Fruit fly (Drosophila melanogaster) whole organism, embryonic: ENCODE measurements around the gene mRpL24.

Experiments
- CG10543 ChIP-seq: fragments of 200-800 bp; sonication (Bioruptor generic); optimal IDR thresholded peaks from 3 replicates; lab custom pipeline; 2017; ENCODE audit warnings: missing biosample characterization, mild to moderate bottlenecking, missing genetic modification characterization, moderate library complexity
- CG10979 ChIP-seq: fragments of 200-800 bp; sonication (Bioruptor generic); optimal IDR thresholded peaks from 2 replicates; lab custom pipeline; 2018; ENCODE audit warnings: missing biosample characterization, mild to moderate bottlenecking, missing genetic modification characterization, moderate library complexity
- CG11093 ChIP-seq: fragments of 200-800 bp; sonication (Bioruptor generic); IDR thresholded peaks from 3 replicates; pipeline ENCODE4 v1.3.6; 2022; ENCODE audit warnings: missing biosample characterization, missing genetic modification characterization
- CG11247 ChIP-seq: fragments of 200-800 bp; sonication (Bioruptor generic); IDR thresholded peaks from 2 replicates; pipeline ENCODE4 v1.3.6; 2022; ENCODE audit warnings: missing biosample characterization, missing genetic modification characterization
- CG11504 ChIP-seq: fragments of 200-800 bp; sonication (Bioruptor generic); optimal IDR thresholded peaks from 3 replicates; lab custom pipeline; 2019; ENCODE audit warnings: missing biosample characterization, mild to moderate bottlenecking, missing genetic modification characterization, moderate library complexity
- CG12744 ChIP-seq: fragments of 200-800 bp; sonication (Bioruptor generic); optimal IDR thresholded peaks from 2 replicates; lab custom pipeline; 2016; ENCODE audit warnings: missing biosample characterization, missing genetic modification characterization
- CG12942 ChIP-seq: fragments of 200-800 bp; sonication (Bioruptor generic); optimal IDR thresholded peaks from 3 replicates; lab custom pipeline; 2016; ENCODE audit warnings: missing biosample characterization, missing genetic modification characterization
- CG13424 ChIP-seq: fragments of 200-800 bp; sonication (Bioruptor generic); optimal IDR thresholded peaks from 2 replicates; lab custom pipeline; 2019; ENCODE audit warnings: missing biosample characterization, mild to moderate bottlenecking, missing genetic modification characterization, moderate library complexity
- CG15269 ChIP-seq: fragments of 200-800 bp; sonication (Bioruptor generic); optimal IDR thresholded peaks from 2 replicates; lab custom pipeline; 2018; ENCODE audit warnings: missing biosample characterization, mild to moderate bottlenecking, missing genetic modification characterization, moderate library complexity
- CG1602 ChIP-seq: fragments of 200-800 bp; sonication (Bioruptor generic); optimal IDR thresholded peaks from 3 replicates; lab custom pipeline; 2016; ENCODE audit warnings: missing biosample characterization, missing genetic modification characterization
- CG18764 ChIP-seq: fragments of 200-800 bp; sonication (Bioruptor generic); optimal IDR thresholded peaks from 3 replicates; lab custom pipeline; 2016; ENCODE audit warnings: missing biosample characterization, missing genetic modification characterization
- CG2678 ChIP-seq: fragments of 200-800 bp; sonication (Bioruptor generic); optimal IDR thresholded peaks from 3 replicates; lab custom pipeline; 2019; ENCODE audit warnings: missing biosample characterization, mild to moderate bottlenecking, missing genetic modification characterization, moderate library complexity
- CG32532 ChIP-seq: fragments of 200-800 bp; sonication (Bioruptor generic); IDR thresholded peaks from 2 replicates; pipeline ENCODE4 v1.3.6; 2022; ENCODE audit warnings: missing biosample characterization, missing genetic modification characterization
- CG34376 ChIP-seq: fragments of 200-800 bp; sonication (Bioruptor generic); optimal IDR thresholded peaks from 2 replicates; lab custom pipeline; 2018; ENCODE audit warnings: missing biosample characterization, mild to moderate bottlenecking, missing genetic modification characterization
- CG4404 ChIP-seq: fragments of 200-800 bp; sonication (Bioruptor generic); IDR thresholded peaks from 2 replicates; pipeline ENCODE4 v1.3.6; 2022; ENCODE audit warnings: missing biosample characterization, missing genetic modification characterization
- CG6813 ChIP-seq: fragments of 200-800 bp; sonication (Bioruptor generic); optimal IDR thresholded peaks from 2 replicates; lab custom pipeline; 2017; ENCODE audit warnings: missing biosample characterization, missing genetic modification characterization, mild to moderate bottlenecking, moderate library complexity, missing genetic modification reagents
- CG8089 ChIP-seq: fragments of 200-800 bp; sonication (Bioruptor generic); optimal IDR thresholded peaks from 3 replicates; lab custom pipeline; 2016; ENCODE audit warnings: missing biosample characterization, missing genetic modification characterization
- CG8944 ChIP-seq: fragments of 200-800 bp; sonication (Bioruptor generic); optimal IDR thresholded peaks from 3 replicates; lab custom pipeline; 2016; ENCODE audit warnings: missing biosample characterization, missing genetic modification characterization
- CrebB ChIP-seq: fragments of 200-800 bp; sonication (Bioruptor generic); optimal IDR thresholded peaks from 3 replicates; lab custom pipeline; 2018; ENCODE audit warnings: missing biosample characterization, mild to moderate bottlenecking, missing genetic modification characterization
- Hmr ChIP-seq: fragments of 200-800 bp; sonication (Bioruptor generic); optimal IDR thresholded peaks from 3 replicates; lab custom pipeline; 2017; ENCODE audit warnings: mild to moderate bottlenecking, missing biosample characterization, missing genetic modification reagents, missing genetic modification characterization
- Kr ChIP-seq: fragments of 200-800 bp; sonication (Bioruptor generic); optimal IDR thresholded peaks from 2 replicates; lab custom pipeline; 2017; ENCODE audit warnings: missing biosample characterization, mild to moderate bottlenecking, missing genetic modification characterization
- Nf-YC ChIP-seq: fragments of 200-800 bp; optimal IDR thresholded peaks from 3 replicates; lab custom pipeline; 2019; ENCODE audit warnings: missing biosample characterization, mild to moderate bottlenecking, missing genetic modification characterization, moderate library complexity
- Poxn ChIP-seq: fragments of 200-800 bp; sonication (Bioruptor generic); IDR thresholded peaks from 2 replicates; pipeline ENCODE4 v1.3.6; 2022; ENCODE audit warnings: missing biosample characterization, missing genetic modification characterization
- Side ChIP-seq: fragments of 200-800 bp; sonication (Bioruptor generic); optimal IDR thresholded peaks from 2 replicates; lab custom pipeline; 2016; ENCODE audit warnings: missing biosample characterization, missing genetic modification characterization
- Six4 ChIP-seq: fragments of 200-800 bp; sonication (Bioruptor generic); optimal IDR thresholded peaks from 2 replicates; lab custom pipeline; 2016; ENCODE audit warnings: missing biosample characterization, missing genetic modification characterization
- TFAM ChIP-seq: fragments of 200-800 bp; sonication (Bioruptor generic); optimal IDR thresholded peaks from 2 replicates; lab custom pipeline; 2017; ENCODE audit warnings: missing biosample characterization, missing genetic modification characterization, inconsistent platforms
- ap ChIP-seq: fragments of 200-800 bp; sonication (Bioruptor generic); IDR thresholded peaks from 2 replicates; pipeline ENCODE4 v1.3.6; 2022; ENCODE audit warnings: missing biosample characterization, missing genetic modification characterization
- ash1 ChIP-seq: fragments of 200-800 bp; sonication (Bioruptor generic); optimal IDR thresholded peaks from 2 replicates; lab custom pipeline; 2018; ENCODE audit warnings: missing biosample characterization, mild to moderate bottlenecking, missing genetic modification characterization
- ato ChIP-seq: fragments of 200-800 bp; sonication (Bioruptor generic); IDR thresholded peaks from 2 replicates; pipeline ENCODE4 v1.3.6; 2022; ENCODE audit warnings: missing biosample characterization, missing genetic modification characterization; ENCODE audit not compliant: partially characterized antibody
- btn ChIP-seq: fragments of 200-800 bp; sonication (Bioruptor generic); optimal IDR thresholded peaks from 2 replicates; lab custom pipeline; 2016; ENCODE audit warnings: missing biosample characterization, missing genetic modification characterization
- cad ChIP-seq: fragments of >200 bp; optimal IDR thresholded peaks from 2 replicates; lab custom pipeline; 2017; ENCODE audit warnings: missing biosample characterization, missing genetic modification characterization
- chif ChIP-seq, 2 experiments: fragments of 200-800 bp; sonication (Bioruptor generic); optimal IDR thresholded peaks; 3 replicates each; lab custom pipeline; 2016; ENCODE audit warnings: missing biosample characterization in 2 of 2, missing genetic modification characterization in 2 of 2
- chm ChIP-seq: fragments of 200-800 bp; sonication (Bioruptor generic); IDR thresholded peaks from 2 replicates; pipeline ENCODE4 v1.3.6; 2022; ENCODE audit warnings: missing biosample characterization, missing genetic modification characterization
- dan ChIP-seq: fragments of 200-800 bp; sonication (Bioruptor generic); IDR thresholded peaks from 2 replicates; pipeline ENCODE4 v1.3.6; 2022; ENCODE audit warnings: missing biosample characterization, missing genetic modification characterization
- disco-r ChIP-seq: fragments of 200-800 bp; sonication (Bioruptor generic); optimal IDR thresholded peaks from 2 replicates; lab custom pipeline; 2016; ENCODE audit warnings: missing biosample characterization, missing genetic modification characterization
- eve ChIP-seq, 2 experiments: fragments of >200 bp; optimal IDR thresholded peaks; 2 replicates each; lab custom pipeline; 2017; ENCODE audit warnings: missing biosample characterization in 2 of 2, missing genetic modification characterization in 2 of 2
- fu2 ChIP-seq: fragments of 200-800 bp; sonication (Bioruptor generic); optimal IDR thresholded peaks from 2 replicates; lab custom pipeline; 2016; ENCODE audit warnings: missing biosample characterization, missing genetic modification characterization
- gsb-n ChIP-seq: fragments of 200-800 bp; sonication (Bioruptor generic); optimal IDR thresholded peaks from 3 replicates; lab custom pipeline; 2018; ENCODE audit warnings: missing biosample characterization, mild to moderate bottlenecking, missing genetic modification characterization
- hth ChIP-seq: fragments of >200 bp; optimal IDR thresholded peaks from 2 replicates; lab custom pipeline; 2017; ENCODE audit warnings: inconsistent platforms
- inv ChIP-seq: fragments of 200-800 bp; sonication (Bioruptor generic); IDR thresholded peaks from 2 replicates; pipeline ENCODE4 v1.3.6; 2022; ENCODE audit warnings: missing biosample characterization, missing genetic modification characterization; ENCODE audit not compliant: partially characterized antibody
- knrl ChIP-seq: fragments of 200-800 bp; sonication (Bioruptor generic); IDR thresholded peaks from 3 replicates; pipeline ENCODE4 v1.3.6; 2022; ENCODE audit warnings: missing biosample characterization, missing genetic modification characterization; ENCODE audit not compliant: partially characterized antibody
- p53 ChIP-seq: fragments of 200-800 bp; sonication (Bioruptor generic); optimal IDR thresholded peaks from 2 replicates; lab custom pipeline; 2016; ENCODE audit warnings: missing biosample characterization, missing genetic modification characterization
- repo ChIP-seq: fragments of 200-800 bp; sonication (Bioruptor generic); optimal IDR thresholded peaks from 2 replicates; lab custom pipeline; 2016; ENCODE audit warnings: missing biosample characterization, missing genetic modification characterization
- ro ChIP-seq: fragments of 200-800 bp; sonication (Bioruptor generic); IDR thresholded peaks from 2 replicates; pipeline ENCODE4 v1.3.6; 2022; ENCODE audit warnings: missing biosample characterization, missing genetic modification characterization
- slbo ChIP-seq: fragments of 200-800 bp; sonication (Bioruptor generic); IDR thresholded peaks from 2 replicates; pipeline ENCODE4 v1.3.6; 2022; ENCODE audit warnings: missing biosample characterization, missing genetic modification characterization
- tio ChIP-seq: fragments of 200-800 bp; sonication (Bioruptor generic); optimal IDR thresholded peaks from 2 replicates; lab custom pipeline; 2017; ENCODE audit warnings: missing biosample characterization, missing genetic modification characterization, inconsistent platforms
- ttk ChIP-seq: fragments of 200-800 bp; sonication (Bioruptor generic); IDR thresholded peaks from 2 replicates; pipeline ENCODE4 v2.1.2; 2022; ENCODE audit warnings: missing biosample characterization, missing genetic modification characterization
- tup ChIP-seq: fragments of 200-800 bp; sonication (Bioruptor generic); optimal IDR thresholded peaks from 2 replicates; lab custom pipeline; 2016; ENCODE audit warnings: missing biosample characterization, mild to moderate bottlenecking, missing genetic modification characterization, moderate library complexity
- vnd ChIP-seq: fragments of 200-800 bp; sonication (Bioruptor generic); IDR thresholded peaks from 3 replicates; pipeline ENCODE4 v1.3.6; 2022; ENCODE audit warnings: missing biosample characterization, missing genetic modification characterization; ENCODE audit not compliant: partially characterized antibody
- z ChIP-seq: fragments of 200-800 bp; sonication (Bioruptor generic); IDR thresholded peaks from 3 replicates; pipeline ENCODE4 v1.3.6; 2022; ENCODE audit warnings: missing biosample characterization, missing genetic modification characterization
- zf30C ChIP-seq: fragments of 200-800 bp; sonication (Bioruptor generic); optimal IDR thresholded peaks from 3 replicates; lab custom pipeline; 2018; ENCODE audit warnings: missing biosample characterization, mild to moderate bottlenecking, missing genetic modification characterization

Gene mRpL24

DNA sequence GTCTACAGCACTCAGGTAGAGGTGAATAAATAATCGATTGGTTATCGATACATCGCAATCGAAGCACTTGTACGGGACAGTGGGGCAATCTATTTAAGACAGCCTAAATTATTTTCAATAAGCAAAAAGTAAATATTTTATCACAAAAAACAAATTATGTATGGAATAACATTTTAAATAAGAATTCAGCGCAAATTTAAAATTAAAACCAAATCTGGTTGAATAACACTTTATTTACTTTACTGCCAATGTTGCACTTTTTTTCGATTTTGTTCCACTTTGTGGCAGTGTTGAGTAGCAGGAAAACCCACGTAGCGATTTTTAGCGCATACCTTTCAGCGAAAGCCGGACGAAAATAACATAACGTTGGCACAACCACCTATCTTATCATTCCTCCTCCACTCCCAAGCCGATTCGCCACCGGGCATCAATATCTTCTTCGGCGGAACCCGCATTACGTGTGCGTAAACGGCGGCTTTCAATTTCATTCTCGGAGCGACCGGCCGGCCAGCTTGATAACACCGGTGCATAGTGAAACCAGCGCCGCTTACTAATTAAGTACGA lies 31.9 kb upstream of the mRpL24 start, which contains the start of the genes Gmd and CG3792 (continued):
- TF ChIP-seq Nf-YC (peak; percentile 90), CrebB (peak; percentile 77), CG2678 (peak; percentile 97), knrl (GFP tag; lab: Robert Waterston, UW) (peak; percentile 87), btn (peak; percentile 68), CG32532 (GFP tag; lab: Robert Waterston, UW) (peak; percentile 97), repo (GFP tag; lab: Kevin White, UChicago) (peak; percentile 86), CG12942 (GFP tag; lab: Kevin White, UChicago) (peak; percentile 95), CG4404 (peak; percentile 96), gsb-n (tag; lab: Kevin White, UChicago) (peak; percentile 93), CG34376 (GFP tag; lab: Kevin White, UChicago) (peak; percentile 93), CG12744 (GFP tag; lab: Kevin White, UChicago) (peak; percentile 96), CG8944 (peak; percentile 94), ttk (GFP tag; lab: Robert Waterston, UW) (peak; percentile 92), CG10979 (tag; lab: Kevin White, UChicago) (peak; percentile 92), zf30C (peak; percentile 2), CG15269 (no peak), Side (GFP tag; lab: Kevin White, UChicago) (peak; percentile 92), ap (peak; percentile 95), disco-r (GFP tag; lab: Kevin White, UChicago) (peak; percentile 85), ro (GFP tag; lab: Robert Waterston, UW) (peak; percentile 91), CG13424 (tag; lab: Kevin White, UChicago) (peak; percentile 88), inv (peak; percentile 84), chif (GFP tag; optimal IDR thresholded peaks at IDR 0.05; lab: Kevin White, UChicago) (peak; percentile 85 to 96), fu2 (GFP tag; lab: Kevin White, UChicago) (peak; percentile 88), TFAM (peak; percentile 69), cad (GFP tag; lab: Kevin White, UChicago) (no peak), CG1602 (peak; percentile 95), CG11247 (peak; percentile 96), CG6813 (GFP tag; lab: Kevin White, UChicago) (peak; percentile 92), Poxn (peak; percentile 86), hth (lab: Kevin White, UChicago) (no peak), CG10543 (GFP tag; lab: Kevin White, UChicago) (peak; percentile 94), slbo (GFP tag; lab: Robert Waterston, UW) (peak; percentile 98), chm (GFP tag; lab: Robert Waterston, UW) (peak; percentile 91), tio (GFP tag; lab: Kevin White, UChicago) (no peak), z (peak; percentile 35; the same call in 1 of the 3 replicates), p53 (peak; percentile 86), dan (GFP tag; lab: Robert Waterston, UW) (peak; percentile 85), tup (GFP tag; lab: Kevin White, UChicago) (peak; percentile 78), CG11093 (peak; percentile 94), vnd (GFP tag; lab: Robert Waterston, UW) (peak; percentile 88), ash1 (GFP tag; lab: Kevin White, UChicago) (peak; percentile 9), Kr (GFP tag; lab: Kevin White, UChicago) (no peak), CG8089 (peak; percentile 81), Six4 (GFP tag; lab: Kevin White, UChicago) (peak; percentile 92), CG11504 (tag; lab: Kevin White, UChicago) (peak; percentile 94), CG18764 (peak; percentile 96), eve (GFP tag; optimal IDR thresholded peaks at IDR 0.05; lab: Kevin White, UChicago) (peak in 1 of 2 experiments; percentile 67), ato (GFP tag; lab: Robert Waterston, UW) (peak; percentile 54; the same call in 1 of the 2 replicates), Hmr (GFP tag; lab: Kevin White, UChicago) (peak; percentile 94)
